Worm (Caenorhabditis elegans) whole organism, midembryonic: ENCODE measurements around the gene sdz-13.

ENCODE experiments used
- T22C8.4 ChIP-seq: fragments of 200-800 bp; sonication (Bioruptor generic); IDR thresholded peaks from 2 replicates; pipeline ENCODE4 v1.3.6; 2022; ENCODE audit warnings: missing genetic modification characterization, missing compliant biosample characterization
- flt-1 ChIP-seq: fragments of 200-800 bp; sonication (Bioruptor generic); IDR thresholded peaks from 2 replicates; pipeline ENCODE4 v1.3.6; 2022; ENCODE audit warnings: missing genetic modification characterization, missing compliant biosample characterization
- med-1 ChIP-seq: sonication (generic microtip); optimal IDR thresholded peaks from 2 replicates; lab custom pipeline; 2017; ENCODE audit warnings: missing genetic modification characterization, mild to moderate bottlenecking, missing compliant biosample characterization, antibody characterized with exemption, missing genetic modification reagents; ENCODE audit not compliant: insufficient read depth

ce11 chrIV:10881230-10881629 is 1.8 kb upstream of the sdz-13 start, which contains the start of gene F13E9.13:
- TF ChIP-seq T22C8.4 (GFP tag; lab: Robert Waterston, UW) (no peak), flt-1 (GFP tag; lab: Robert Waterston, UW) (no peak), med-1 (GFP tag; lab: Kevin White, UChicago) (no peak)
